Fruit fly (Drosophila melanogaster) whole organism, prepupa: ENCODE measurements around the gene CG13272.
A peak's percentile ranks its signal among the peaks of the same experiment; 100 is the strongest.

Experiments used
- Blimp-1 ChIP-seq: fragments of 200-800 bp; sonication (Bioruptor generic); optimal IDR thresholded peaks from 3 replicates; lab custom pipeline; 2017; ENCODE audit warnings: missing biosample characterization, missing genetic modification characterization, mild to moderate bottlenecking, moderate library complexity, missing genetic modification reagents
- CG10669 ChIP-seq: fragments of 200-800 bp; sonication (Bioruptor generic); optimal IDR thresholded peaks from 3 replicates; lab custom pipeline; 2018; ENCODE audit warnings: missing biosample characterization, mild to moderate bottlenecking, missing genetic modification characterization, moderate library complexity
- CG11294 ChIP-seq: fragments of 200-800 bp; sonication (Bioruptor generic); IDR thresholded peaks from 2 replicates; pipeline ENCODE4 v1.3.6; 2022; ENCODE audit warnings: missing biosample characterization, missing genetic modification characterization
- CG11762 ChIP-seq: fragments of 200-800 bp; sonication (Bioruptor generic); optimal IDR thresholded peaks from 3 replicates; lab custom pipeline; 2016; ENCODE audit warnings: missing biosample characterization, missing genetic modification characterization; ENCODE audit not compliant: insufficient read depth
- CG11902 ChIP-seq: fragments of 200-800 bp; sonication (Bioruptor generic); optimal IDR thresholded peaks from 3 replicates; lab custom pipeline; 2016; ENCODE audit warnings: missing biosample characterization, missing genetic modification characterization
- CG15336 ChIP-seq: fragments of 200-800 bp; sonication (Bioruptor generic); IDR thresholded peaks from 2 replicates; pipeline ENCODE4 v1.3.6; 2022; ENCODE audit warnings: missing biosample characterization, missing genetic modification characterization
- CG1621 ChIP-seq: fragments of 200-800 bp; sonication (Bioruptor generic); optimal IDR thresholded peaks from 3 replicates; lab custom pipeline; 2018; ENCODE audit warnings: missing biosample characterization, mild to moderate bottlenecking, missing genetic modification characterization
- CG16779 ChIP-seq: fragments of 200-800 bp; sonication (Bioruptor generic); optimal IDR thresholded peaks from 3 replicates; lab custom pipeline; 2017; ENCODE audit warnings: missing biosample characterization, mild to moderate bottlenecking, missing genetic modification characterization
- CG3032 ChIP-seq: fragments of 200-800 bp; optimal IDR thresholded peaks from 2 replicates; lab custom pipeline; 2019; ENCODE audit warnings: missing biosample characterization, mild to moderate bottlenecking, missing genetic modification characterization, moderate library complexity
- CG31627 ChIP-seq: fragments of 200-800 bp; sonication (Bioruptor generic); optimal IDR thresholded peaks from 3 replicates; lab custom pipeline; 2016; ENCODE audit warnings: missing biosample characterization, missing genetic modification characterization
- CG32006 ChIP-seq: fragments of 200-800 bp; sonication (Bioruptor generic); optimal IDR thresholded peaks from 3 replicates; lab custom pipeline; 2017; ENCODE audit warnings: missing biosample characterization, mild to moderate bottlenecking, missing genetic modification characterization
- CG34406 ChIP-seq: fragments of 200-800 bp; sonication (Bioruptor generic); optimal IDR thresholded peaks from 3 replicates; lab custom pipeline; 2016; ENCODE audit warnings: missing biosample characterization, missing genetic modification characterization
- CG3919 ChIP-seq: fragments of 200-800 bp; sonication (Bioruptor generic); optimal IDR thresholded peaks from 3 replicates; lab custom pipeline; 2016; ENCODE audit warnings: missing biosample characterization, missing genetic modification characterization
- CG4318 ChIP-seq: fragments of 200-800 bp; sonication (Bioruptor generic); optimal IDR thresholded peaks from 3 replicates; lab custom pipeline; 2017; ENCODE audit warnings: missing biosample characterization, mild to moderate bottlenecking, missing genetic modification characterization
- CG6163 ChIP-seq: fragments of 200-800 bp; sonication (Bioruptor generic); IDR thresholded peaks from 3 replicates; pipeline ENCODE4 v1.3.6; 2022; ENCODE audit warnings: missing biosample characterization, missing genetic modification characterization
- CG6276 ChIP-seq: fragments of 200-800 bp; sonication (Bioruptor generic); optimal IDR thresholded peaks from 2 replicates; lab custom pipeline; 2017; ENCODE audit warnings: missing biosample characterization, mild to moderate bottlenecking, missing genetic modification characterization
- CG6792 ChIP-seq: fragments of 200-800 bp; sonication (Bioruptor generic); optimal IDR thresholded peaks from 3 replicates; lab custom pipeline; 2016; ENCODE audit warnings: missing biosample characterization, missing genetic modification characterization
- CG6808 ChIP-seq: fragments of 200-800 bp; sonication (Bioruptor generic); optimal IDR thresholded peaks from 3 replicates; lab custom pipeline; 2017; ENCODE audit warnings: missing biosample characterization, missing genetic modification characterization, mild to moderate bottlenecking, moderate library complexity, missing genetic modification reagents
- CG7368 ChIP-seq: fragments of 200-800 bp; sonication (Bioruptor generic); optimal IDR thresholded peaks from 3 replicates; lab custom pipeline; 2016; ENCODE audit warnings: missing biosample characterization, missing genetic modification characterization
- CG8319 ChIP-seq: fragments of 200-800 bp; sonication (Bioruptor generic); optimal IDR thresholded peaks from 3 replicates; lab custom pipeline; 2016; ENCODE audit warnings: missing biosample characterization, missing genetic modification characterization
- CG9139 ChIP-seq: fragments of 200-800 bp; sonication (Bioruptor generic); optimal IDR thresholded peaks from 3 replicates; lab custom pipeline; 2017; ENCODE audit warnings: missing biosample characterization, mild to moderate bottlenecking, missing genetic modification characterization
- Eip75B ChIP-seq: fragments of 200-800 bp; sonication (Bioruptor generic); optimal IDR thresholded peaks from 3 replicates; lab custom pipeline; 2016; ENCODE audit warnings: missing biosample characterization, missing genetic modification characterization
- Eip78C ChIP-seq: fragments of 200-800 bp; sonication (Bioruptor generic); peaks from one replicate; lab custom pipeline; 2016; ENCODE audit warnings: missing biosample characterization, missing genetic modification characterization
- Eip93F ChIP-seq: fragments of 200-800 bp; sonication (Bioruptor generic); optimal IDR thresholded peaks from 2 replicates; lab custom pipeline; 2016; ENCODE audit warnings: missing biosample characterization, mild to moderate bottlenecking, missing genetic modification characterization
- Ets21C ChIP-seq: fragments of 200-800 bp; sonication (Bioruptor generic); optimal IDR thresholded peaks from 3 replicates; lab custom pipeline; 2016; ENCODE audit warnings: missing biosample characterization, missing genetic modification characterization
- Ets96B ChIP-seq: fragments of 200-800 bp; optimal IDR thresholded peaks from 2 replicates; lab custom pipeline; 2019; ENCODE audit warnings: missing biosample characterization, mild to moderate bottlenecking, missing genetic modification characterization, moderate library complexity
- Hr38 ChIP-seq: sonication (Bioruptor generic); optimal IDR thresholded peaks from 2 replicates; lab custom pipeline; 2016; ENCODE audit warnings: missing biosample characterization, missing genetic modification characterization
- Hr39 ChIP-seq: fragments of 200-800 bp; sonication (Bioruptor generic); optimal IDR thresholded peaks from 2 replicates; lab custom pipeline; 2016; ENCODE audit warnings: missing biosample characterization, missing genetic modification characterization
- Lpt ChIP-seq: fragments of 200-800 bp; sonication (Bioruptor generic); optimal IDR thresholded peaks from 3 replicates; lab custom pipeline; 2016; ENCODE audit warnings: missing biosample characterization, missing genetic modification characterization
- Met ChIP-seq: fragments of 200-800 bp; sonication (Bioruptor generic); optimal IDR thresholded peaks from 3 replicates; lab custom pipeline; 2016; ENCODE audit warnings: missing biosample characterization, missing genetic modification characterization
- Smox ChIP-seq: fragments of 200-800 bp; sonication (Bioruptor generic); optimal IDR thresholded peaks from 3 replicates; lab custom pipeline; 2016; ENCODE audit warnings: missing biosample characterization, missing genetic modification characterization
- Sox102F ChIP-seq: fragments of 200-800 bp; sonication (Bioruptor generic); optimal IDR thresholded peaks from 2 replicates; lab custom pipeline; 2016; ENCODE audit warnings: missing biosample characterization, mild to moderate bottlenecking, missing genetic modification characterization
- Sox14 ChIP-seq: fragments of 200-800 bp; sonication (Bioruptor generic); optimal IDR thresholded peaks from 3 replicates; lab custom pipeline; 2016; ENCODE audit warnings: missing biosample characterization, missing genetic modification characterization
- Sox15 ChIP-seq: fragments of 200-800 bp; sonication (Bioruptor generic); optimal IDR thresholded peaks from 3 replicates; lab custom pipeline; 2016; ENCODE audit warnings: missing biosample characterization, missing genetic modification characterization
- dac ChIP-seq: fragments of 200-800 bp; sonication (Bioruptor generic); optimal IDR thresholded peaks from 2 replicates; lab custom pipeline; 2017; ENCODE audit warnings: missing biosample characterization, mild to moderate bottlenecking, missing genetic modification characterization
- eg ChIP-seq: fragments of 200-800 bp; sonication (Bioruptor generic); IDR thresholded peaks from 3 replicates; pipeline ENCODE4 v1.3.6; 2022; ENCODE audit warnings: missing biosample characterization, missing genetic modification characterization
- esn ChIP-seq: fragments of 200-800 bp; sonication (Bioruptor generic); optimal IDR thresholded peaks from 2 replicates; lab custom pipeline; 2016; ENCODE audit warnings: missing biosample characterization, mild to moderate bottlenecking, missing genetic modification characterization, moderate library complexity
- fd59A ChIP-seq: fragments of 200-800 bp; sonication (Bioruptor generic); optimal IDR thresholded peaks from 2 replicates; lab custom pipeline; 2017; ENCODE audit warnings: missing biosample characterization, mild to moderate bottlenecking, missing genetic modification characterization, missing genetic modification reagents
- fd85E ChIP-seq: fragments of 200-800 bp; sonication (Bioruptor generic); optimal IDR thresholded peaks from 3 replicates; lab custom pipeline; 2016; ENCODE audit warnings: missing biosample characterization, missing genetic modification characterization
- fkh ChIP-seq: fragments of 200-800 bp; sonication (Bioruptor generic); optimal IDR thresholded peaks from 3 replicates; lab custom pipeline; 2017; ENCODE audit warnings: missing biosample characterization, mild to moderate bottlenecking, missing genetic modification characterization, moderate library complexity
- lz ChIP-seq: fragments of 200-800 bp; sonication (Bioruptor generic); optimal IDR thresholded peaks from 3 replicates; lab custom pipeline; 2016; ENCODE audit warnings: missing biosample characterization, missing genetic modification characterization
- net ChIP-seq: fragments of 200-800 bp; sonication (Bioruptor generic); optimal IDR thresholded peaks from 3 replicates; lab custom pipeline; 2016; ENCODE audit warnings: missing biosample characterization, missing genetic modification characterization
- pdm3 ChIP-seq: fragments of 200-800 bp; sonication (Bioruptor generic); optimal IDR thresholded peaks from 3 replicates; lab custom pipeline; 2016; ENCODE audit warnings: missing biosample characterization, missing genetic modification characterization
- spab ChIP-seq: fragments of 200-800 bp; sonication (Bioruptor generic); optimal IDR thresholded peaks from 2 replicates; lab custom pipeline; 2017; ENCODE audit warnings: missing biosample characterization, mild to moderate bottlenecking, missing genetic modification characterization, missing genetic modification reagents
- ss ChIP-seq, 2 experiments: fragments of 200-800 bp; sonication (Bioruptor generic); optimal IDR thresholded peaks; 2 replicates in 1 of 2; 3 replicates in 1 of 2; lab custom pipeline; 2017 to 2018; ENCODE audit warnings: mild to moderate bottlenecking in 2 of 2, missing biosample characterization in 2 of 2, missing genetic modification characterization in 2 of 2, moderate library complexity in 1 of 2
- svp ChIP-seq: fragments of 200-800 bp; sonication (Bioruptor generic); peaks from one replicate; lab custom pipeline; 2016; ENCODE audit warnings: missing biosample characterization, missing genetic modification characterization
- topi ChIP-seq: fragments of 200-800 bp; sonication (Bioruptor generic); optimal IDR thresholded peaks from 3 replicates; lab custom pipeline; 2016; ENCODE audit warnings: missing biosample characterization, missing genetic modification characterization

Gene CG13272

DNA sequence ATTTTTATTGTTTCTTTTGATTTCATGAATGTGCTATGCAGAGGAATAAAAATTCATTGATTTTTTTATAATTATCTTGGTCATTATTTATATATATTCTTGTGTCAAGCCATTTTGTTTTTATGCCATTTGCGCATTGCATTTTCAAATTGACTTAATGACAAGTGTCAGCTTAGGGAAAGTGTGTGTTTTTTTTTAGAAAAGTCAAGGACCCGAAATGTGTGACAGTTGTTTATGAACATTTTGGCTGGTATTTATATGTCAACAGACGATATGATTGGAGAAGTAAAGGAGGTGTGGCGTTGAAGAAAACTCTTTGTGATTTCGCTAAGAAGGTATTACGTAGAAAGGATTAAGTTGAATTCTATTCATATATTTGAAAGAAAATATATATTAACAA is 33.0 kb downstream of the CG13272 start, which contains the start of the genes SclA and SclB:
TSS of gene SclA (plus strand) at position 301 of the 400 bp plus-strand sequence.
TSS of gene SclB (plus strand) at position 301 of the 400 bp plus-strand sequence.
- no peak for TF ChIP-seq esn
- TF ChIP-seq eg (GFP tag; lab: Robert Waterston, UW) = no peak
- no peak for TF ChIP-seq lz (GFP tag; lab: Kevin White, UChicago)
- no peak for TF ChIP-seq fd59A (GFP tag; lab: Kevin White, UChicago)
- TF ChIP-seq dac = no peak
- no peak for TF ChIP-seq CG3032 (tag; lab: Kevin White, UChicago)
- TF ChIP-seq CG11762 = no peak
- TF ChIP-seq ss (GFP tag; optimal IDR thresholded peaks at IDR 0.05; lab: Kevin White, UChicago) = no peak
- TF ChIP-seq spab = no peak

dm6 chr2L:16839665-16840064 is 35.0 kb downstream of the CG13272 start:
- no peak for TF ChIP-seq pdm3 (GFP tag; lab: Kevin White, UChicago)
- no peak for TF ChIP-seq fd85E (GFP tag; lab: Kevin White, UChicago)
- no peak for TF ChIP-seq Smox (GFP tag; lab: Kevin White, UChicago)
- TF ChIP-seq, all 60 proteins: peak for 0

DNA sequence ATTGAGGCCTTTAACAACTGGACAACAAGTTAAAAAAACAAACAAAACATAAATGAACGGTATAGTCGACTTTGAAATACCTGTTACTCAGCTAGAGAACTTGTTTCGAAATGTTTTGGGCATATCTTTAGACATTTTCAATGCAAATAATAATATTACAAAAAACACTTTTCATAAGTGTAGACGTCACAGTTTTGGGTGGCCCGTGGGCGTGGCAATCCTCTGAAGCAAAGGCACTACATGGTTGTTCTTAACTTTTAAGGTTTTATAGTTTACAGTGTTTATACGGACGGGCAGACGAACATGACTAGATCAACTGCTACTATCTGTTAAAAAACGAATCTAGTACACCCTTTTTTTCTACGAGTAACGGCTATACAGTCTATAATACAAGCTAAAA is 37.8 kb downstream of the CG13272 start:
- TF ChIP-seq Eip78C (GFP tag; lab: Kevin White, UChicago) = peak; percentile 90
- TF ChIP-seq Sox102F = peak; percentile 60
- TF ChIP-seq CG6808 (GFP tag; lab: Kevin White, UChicago) = peak; percentile 19
- no peak for TF ChIP-seq Blimp-1 (GFP tag; lab: Kevin White, UChicago)
- TF ChIP-seq CG6792 (GFP tag; lab: Kevin White, UChicago) = peak; percentile 21
- peak; percentile 59 for TF ChIP-seq Met (GFP tag; lab: Kevin White, UChicago)
- TF ChIP-seq Ets96B = no peak
- TF ChIP-seq Lpt (GFP tag; lab: Kevin White, UChicago) = no peak
- TF ChIP-seq CG1621 (tag; lab: Kevin White, UChicago) = no peak
- peak; percentile 44 for TF ChIP-seq Eip75B
- peak; percentile 52 for TF ChIP-seq Hr39 (GFP tag; lab: Kevin White, UChicago)
- TF ChIP-seq fkh (GFP tag; lab: Kevin White, UChicago) = no peak
- peak; percentile 48 for TF ChIP-seq CG31627
- TF ChIP-seq CG15336 = no peak
- peak; percentile 23 for TF ChIP-seq dac
- peak; percentile 47 for TF ChIP-seq topi (GFP tag; lab: Kevin White, UChicago)
- no peak for TF ChIP-seq CG6163 (GFP tag; lab: Robert Waterston, UW)
- peak; percentile 41 for TF ChIP-seq Smox (GFP tag; lab: Kevin White, UChicago)
- peak; percentile 29 for TF ChIP-seq net (GFP tag; lab: Kevin White, UChicago)
- no peak for TF ChIP-seq Eip93F (GFP tag; lab: Kevin White, UChicago)
- TF ChIP-seq CG16779 (tag; lab: Kevin White, UChicago) = no peak
- TF ChIP-seq CG3032 (tag; lab: Kevin White, UChicago) = no peak
- TF ChIP-seq Sox15 (GFP tag; lab: Kevin White, UChicago) = no peak
- TF ChIP-seq CG34406 = peak; percentile 42
- TF ChIP-seq fd59A (GFP tag; lab: Kevin White, UChicago) = no peak
- no peak for TF ChIP-seq eg (GFP tag; lab: Robert Waterston, UW)
- TF ChIP-seq CG4318 (GFP tag; lab: Kevin White, UChicago) = no peak
- TF ChIP-seq lz (GFP tag; lab: Kevin White, UChicago) = peak; percentile 46
- peak; percentile 17 for TF ChIP-seq CG11902 (GFP tag; lab: Kevin White, UChicago)
- TF ChIP-seq esn = peak; percentile 70
- peak; percentile 54 for TF ChIP-seq pdm3 (GFP tag; lab: Kevin White, UChicago)
- no peak for TF ChIP-seq Hr38 (GFP tag; lab: Kevin White, UChicago)
- TF ChIP-seq Sox14 (GFP tag; lab: Kevin White, UChicago) = peak; percentile 33
- TF ChIP-seq spab = peak; percentile 10
- TF ChIP-seq svp (GFP tag; lab: Kevin White, UChicago) = peak; percentile 74
- TF ChIP-seq Ets21C (GFP tag; lab: Kevin White, UChicago) = peak; percentile 23
- peak; percentile 66 for TF ChIP-seq CG32006 (GFP tag; lab: Kevin White, UChicago)
- no peak for TF ChIP-seq CG3919 (GFP tag; lab: Kevin White, UChicago)
- TF ChIP-seq CG8319 (GFP tag; lab: Kevin White, UChicago) = no peak
- no peak for TF ChIP-seq CG7368
- no peak for TF ChIP-seq CG9139
- no peak for TF ChIP-seq CG11762
- no peak for TF ChIP-seq CG11294
- TF ChIP-seq CG6276 (GFP tag; lab: Kevin White, UChicago) = no peak
- no peak for TF ChIP-seq CG10669
